Worm (Caenorhabditis elegans): ENCODE measurements around the gene akap-1.

- TF ChIP-seq nhr-11 (tag; optimal IDR thresholded peaks at IDR 0.05), result no peak
- TF ChIP-seq nhr-76 (tag; optimal IDR thresholded peaks at IDR 0.05), result no peak
- TF ChIP-seq nhr-25 (tag; optimal IDR thresholded peaks at IDR 0.05), result peak; percentile 73
- TF ChIP-seq zag-1 (tag; optimal IDR thresholded peaks at IDR 0.05), result no peak
- no peak for TF ChIP-seq nhr-77 (tag; optimal IDR thresholded peaks at IDR 0.05)
These were observed 43.2 kb downstream of the akap-1 start for ce11 chrIII:6396381-6396780.
